Worm (Caenorhabditis elegans): ENCODE measurements around the gene srg-55.
"Not testable (repeated sequence)": the region's sequence is repeated elsewhere in the genome, so short reads cannot be mapped to it uniquely, and the experiment has no call there.

The srg-55 gene

ce11 chrV:14877242-14877819 lies 50.8 kb downstream of the srg-55 start:
- peak; percentile 54 for TF ChIP-seq nhr-23 (tag; optimal IDR thresholded peaks at IDR 0.05)
- TF ChIP-seq sea-2 (GFP tag; optimal IDR thresholded peaks at IDR 0.05): no peak

- not testable (repeated sequence) for TF ChIP-seq lin-39, ztf-11, nhr-76 (tag; optimal IDR thresholded peaks at IDR 0.05)
Observed at ce11 chrV:14876724-14877123, 51.4 kb downstream of the srg-55 start, which contains the start of gene ZC412.10. Gene ZC412.10 (minus strand): TSS chrV:14876824.

All from whole organism, L3 larva.